Fruit fly (Drosophila melanogaster) whole organism, adult: ENCODE results near the gene CG11902.

Experiments used
- CG11617 ChIP-seq: fragments of 200-800 bp; sonication (Bioruptor generic); optimal IDR thresholded peaks from 2 replicates; lab custom pipeline; 2017; ENCODE audit warnings: mild to moderate bottlenecking, missing biosample characterization, missing genetic modification reagents, missing genetic modification characterization
- CG12768 ChIP-seq: fragments of 200-800 bp; sonication (Bioruptor generic); optimal IDR thresholded peaks from 2 replicates; lab custom pipeline; 2017; ENCODE audit warnings: missing biosample characterization, missing genetic modification characterization, mild to moderate bottlenecking, moderate library complexity, missing genetic modification reagents
- CG14711 ChIP-seq: fragments of 200-800 bp; sonication (Bioruptor generic); optimal IDR thresholded peaks from 2 replicates; lab custom pipeline; 2018; ENCODE audit warnings: missing biosample characterization, mild to moderate bottlenecking, missing genetic modification characterization, moderate library complexity
- CG1620 ChIP-seq: fragments of 200-800 bp; sonication (Bioruptor generic); optimal IDR thresholded peaks from 2 replicates; lab custom pipeline; 2016; ENCODE audit warnings: missing biosample characterization, missing genetic modification characterization
- CG33017 ChIP-seq: fragments of 200-800 bp; sonication (Bioruptor generic); optimal IDR thresholded peaks from 2 replicates; lab custom pipeline; 2018; ENCODE audit warnings: missing biosample characterization, mild to moderate bottlenecking, missing genetic modification characterization, moderate library complexity
- CG5204 ChIP-seq: fragments of 200-800 bp; sonication (Bioruptor generic); optimal IDR thresholded peaks from 2 replicates; lab custom pipeline; 2016; ENCODE audit warnings: missing biosample characterization, missing genetic modification characterization
- CG7045 ChIP-seq: fragments of 200-800 bp; sonication (Bioruptor generic); optimal IDR thresholded peaks from 2 replicates; lab custom pipeline; 2017; ENCODE audit warnings: missing biosample characterization, mild to moderate bottlenecking, missing genetic modification characterization
- CG7101 ChIP-seq: fragments of 200-800 bp; sonication (Bioruptor generic); optimal IDR thresholded peaks from 2 replicates; lab custom pipeline; 2018; ENCODE audit warnings: missing biosample characterization, mild to moderate bottlenecking, missing genetic modification characterization, moderate library complexity
- Clk ChIP-seq: fragments of 200-800 bp; sonication (Bioruptor generic); optimal IDR thresholded peaks from 2 replicates; lab custom pipeline; 2017; ENCODE audit warnings: missing biosample characterization, missing genetic modification characterization
- Crg-1 ChIP-seq: fragments of 200-800 bp; sonication (Bioruptor generic); optimal IDR thresholded peaks from 2 replicates; lab custom pipeline; 2016; ENCODE audit warnings: missing biosample characterization, missing genetic modification characterization
- Hr96 ChIP-seq: fragments of 200-800 bp; sonication (Bioruptor generic); optimal IDR thresholded peaks from 2 replicates; lab custom pipeline; 2016; ENCODE audit warnings: missing biosample characterization, missing genetic modification characterization
- Mnt ChIP-seq: fragments of 200-800 bp; sonication (Bioruptor generic); optimal IDR thresholded peaks from 2 replicates; lab custom pipeline; 2016; ENCODE audit warnings: missing biosample characterization, mild to moderate bottlenecking, missing genetic modification characterization
- bab1 ChIP-seq: fragments of 200-800 bp; sonication (Bioruptor generic); optimal IDR thresholded peaks from 3 replicates; lab custom pipeline; 2019; ENCODE audit warnings: missing biosample characterization, mild to moderate bottlenecking, missing genetic modification characterization, moderate library complexity
- cic ChIP-seq: fragments of 200-800 bp; sonication (Bioruptor generic); optimal IDR thresholded peaks from 2 replicates; lab custom pipeline; 2017; ENCODE audit warnings: missing biosample characterization, mild to moderate bottlenecking, missing genetic modification characterization, moderate library complexity
- cnc ChIP-seq, 2 experiments: fragments of >200 bp; optimal IDR thresholded peaks; 2 replicates each; lab custom pipeline; 2017
- kay ChIP-seq: fragments of 200-800 bp; sonication (Bioruptor generic); peaks from one replicate; lab custom pipeline; 2016; ENCODE audit warnings: missing biosample characterization, missing genetic modification characterization, borderline replicate concordance
- ovo ChIP-seq: fragments of 200-800 bp; sonication (Bioruptor generic); optimal IDR thresholded peaks from 2 replicates; lab custom pipeline; 2016; ENCODE audit warnings: missing biosample characterization, missing genetic modification characterization
- pad ChIP-seq: fragments of 200-800 bp; sonication (Bioruptor generic); optimal IDR thresholded peaks from 3 replicates; lab custom pipeline; 2017; ENCODE audit warnings: missing biosample characterization, missing genetic modification characterization, mild to moderate bottlenecking, moderate library complexity, missing genetic modification reagents
- tj ChIP-seq: fragments of 200-800 bp; sonication (Bioruptor generic); optimal IDR thresholded peaks from 3 replicates; lab custom pipeline; 2017; ENCODE audit warnings: missing biosample characterization, mild to moderate bottlenecking, missing genetic modification characterization, moderate library complexity
- toe ChIP-seq: fragments of 200-800 bp; sonication (Bioruptor generic); optimal IDR thresholded peaks from 2 replicates; lab custom pipeline; 2016; ENCODE audit warnings: missing biosample characterization, missing genetic modification characterization

The CG11902 gene

dm6 chr3R:25299507-25299964 is 35.5 kb upstream of the CG11902 start, which contains the start of gene CG31288:
TSS of gene CG31288 (minus strand) at chr3R:25299557.
- peak; percentile 90 for TF ChIP-seq kay
- no peak for TF ChIP-seq CG7045 (GFP tag; lab: Kevin White, UChicago)

dm6 chr3R:25300575-25300974 is 34.5 kb upstream of the CG11902 start, which contains the start of gene CG13659:
TSS of gene CG13659 (plus strand) at chr3R:25300891.
- TF ChIP-seq CG33017 (tag; lab: Kevin White, UChicago), result no peak
- TF ChIP-seq kay, result peak; percentile 46

- TF ChIP-seq kay, result peak; percentile 93
- peak; percentile 26 for TF ChIP-seq cic (GFP tag; lab: Kevin White, UChicago)
- no peak for TF ChIP-seq Crg-1
Observed at dm6 chr3R:25302239-25302638, 32.8 kb upstream of the CG11902 start, which contains the start of gene CG31370. TSS of gene CG31370 (plus strand) at chr3R:25302464.

dm6 chr3R:25303857-25304440 is 31.1 kb upstream of the CG11902 start, which contains the start of gene CG31436:
TSS of gene CG31436 (plus strand) at chr3R:25304137.
- TF ChIP-seq kay, result peak; percentile 84
- TF ChIP-seq pad, result no peak
- no peak for TF ChIP-seq CG7101
- TF ChIP-seq CG5204, result no peak
- TF ChIP-seq CG7045 (GFP tag; lab: Kevin White, UChicago), result no peak
- TF ChIP-seq cnc (optimal IDR thresholded peaks at IDR 0.05; lab: Kevin White, UChicago), result no peak
- TF ChIP-seq Hr96 (GFP tag; lab: Kevin White, UChicago), result no peak
- TF ChIP-seq Crg-1, result no peak
- no peak for TF ChIP-seq bab1 (GFP tag; lab: Kevin White, UChicago)
- TF ChIP-seq ovo (GFP tag; lab: Kevin White, UChicago), result no peak
- TF ChIP-seq CG1620 (GFP tag; lab: Kevin White, UChicago), result no peak
- TF ChIP-seq CG33017 (tag; lab: Kevin White, UChicago), result no peak
- peak; percentile 62 for TF ChIP-seq cic (GFP tag; lab: Kevin White, UChicago)

- TF ChIP-seq CG12768 (GFP tag; lab: Kevin White, UChicago) (peak; percentile 23), kay (peak; percentile 95), tj (peak; percentile 28), CG5204 (no peak), Clk (GFP tag; lab: Kevin White, UChicago) (no peak), CG14711 (tag; lab: Kevin White, UChicago) (no peak), cnc (optimal IDR thresholded peaks at IDR 0.05; lab: Kevin White, UChicago) (peak; percentile 54 to 91), cic (GFP tag; lab: Kevin White, UChicago) (peak; percentile 73)
Observed at dm6 chr3R:25305822-25306544, 29.1 kb upstream of the CG11902 start.

dm6 chr3R:25308228-25308627 is 26.8 kb upstream of the CG11902 start, which contains the start of gene CG10550:
TSS of gene CG10550 (minus strand) at chr3R:25308391.
- TF ChIP-seq Clk (GFP tag; lab: Kevin White, UChicago) (no peak), Hr96 (GFP tag; lab: Kevin White, UChicago) (peak; percentile 1), CG1620 (GFP tag; lab: Kevin White, UChicago) (no peak), CG33017 (tag; lab: Kevin White, UChicago) (no peak), kay (no peak), pad (no peak), Crg-1 (no peak), ovo (GFP tag; lab: Kevin White, UChicago) (no peak), cic (GFP tag; lab: Kevin White, UChicago) (peak; percentile 46), CG14711 (tag; lab: Kevin White, UChicago) (no peak), tj (no peak), CG7045 (GFP tag; lab: Kevin White, UChicago) (no peak), CG12768 (GFP tag; lab: Kevin White, UChicago) (peak; percentile 61), Mnt (peak; percentile 33), CG7101 (no peak), cnc (optimal IDR thresholded peaks at IDR 0.05; lab: Kevin White, UChicago) (no peak), CG5204 (no peak), CG11617 (GFP tag; lab: Kevin White, UChicago) (no peak), toe (GFP tag; lab: Kevin White, UChicago) (no peak), bab1 (GFP tag; lab: Kevin White, UChicago) (no peak)

- peak; percentile 5 for TF ChIP-seq cic (GFP tag; lab: Kevin White, UChicago)
- TF ChIP-seq CG33017 (tag; lab: Kevin White, UChicago), result no peak
Observed at dm6 chr3R:25309175-25309574, 25.9 kb upstream of the CG11902 start.
